Worm (Caenorhabditis elegans): ENCODE data around the gene F35H10.3.
A peak's percentile ranks its signal among the peaks of the same experiment; 100 is the strongest.

The F35H10.3 gene

ce11 chrIV:8312846-8313245 lies 12.9 kb upstream of the F35H10.3 start, which contains the start of gene F35H10.10:
TSS of gene F35H10.10 (minus strand) at chrIV:8312946.
- no peak for TF ChIP-seq tra-4 (tag; optimal IDR thresholded peaks at IDR 0.05)
- no peak for TF ChIP-seq ets-7 (tag; optimal IDR thresholded peaks at IDR 0.05)
- TF ChIP-seq F13C5.2 (tag; optimal IDR thresholded peaks at IDR 0.05), result no peak
- TF ChIP-seq tbx-37 (GFP tag; conservative IDR thresholded peaks at IDR 0.05), result no peak
- no peak for TF ChIP-seq sea-1 (GFP tag; conservative IDR thresholded peaks at IDR 0.05)
- no peak for TF ChIP-seq hnd-1 (tag; optimal IDR thresholded peaks at IDR 0.05)

ce11 chrIV:8317800-8318199 lies 8.0 kb upstream of the F35H10.3 start:
- TF ChIP-seq tbx-37 (GFP tag; conservative IDR thresholded peaks at IDR 0.05) (no peak), ets-7 (tag; optimal IDR thresholded peaks at IDR 0.05) (no peak), hmg-4 (GFP tag; optimal IDR thresholded peaks at IDR 0.05) (no peak), sea-1 (GFP tag; conservative IDR thresholded peaks at IDR 0.05) (no peak), aly-1 (tag; optimal IDR thresholded peaks at IDR 0.05) (no peak), F13C5.2 (tag; optimal IDR thresholded peaks at IDR 0.05) (no peak), ceh-13 (GFP tag; optimal IDR thresholded peaks at IDR 0.05) (no peak), flt-1 (GFP tag; IDR thresholded peaks at IDR 0.05) (no peak), pes-1 (GFP tag; IDR thresholded peaks at IDR 0.05) (no peak), B0310.2 (tag; optimal IDR thresholded peaks at IDR 0.05) (no peak), scrt-1 (GFP tag; IDR thresholded peaks at IDR 0.05) (no peak), ama-1 (optimal IDR thresholded peaks at IDR 0.05) (no peak), tbx-11 (GFP tag; IDR thresholded peaks at IDR 0.05) (no peak), hmbx-1 (tag; optimal IDR thresholded peaks at IDR 0.05) (no peak), hnd-1 (tag; optimal IDR thresholded peaks at IDR 0.05) (no peak), tra-4 (tag; optimal IDR thresholded peaks at IDR 0.05) (no peak), ceh-36 (tag; optimal IDR thresholded peaks at IDR 0.05) (no peak)

- no peak for TF ChIP-seq aly-1 (tag; optimal IDR thresholded peaks at IDR 0.05)
- TF ChIP-seq pes-1 (GFP tag; IDR thresholded peaks at IDR 0.05), result no peak
- no peak for TF ChIP-seq ets-7 (tag; optimal IDR thresholded peaks at IDR 0.05)
- no peak for TF ChIP-seq tra-4 (tag; optimal IDR thresholded peaks at IDR 0.05)
- no peak for TF ChIP-seq sea-1 (GFP tag; conservative IDR thresholded peaks at IDR 0.05)
- TF ChIP-seq ceh-36 (tag; optimal IDR thresholded peaks at IDR 0.05), result no peak
- no peak for TF ChIP-seq scrt-1 (GFP tag; IDR thresholded peaks at IDR 0.05)
- TF ChIP-seq hmbx-1 (tag; optimal IDR thresholded peaks at IDR 0.05), result no peak
- TF ChIP-seq flt-1 (GFP tag; IDR thresholded peaks at IDR 0.05), result no peak
- TF ChIP-seq ama-1 (optimal IDR thresholded peaks at IDR 0.05), result no peak
- no peak for TF ChIP-seq ceh-13 (GFP tag; optimal IDR thresholded peaks at IDR 0.05)
- no peak for TF ChIP-seq hnd-1 (tag; optimal IDR thresholded peaks at IDR 0.05)
- TF ChIP-seq hmg-4 (GFP tag; optimal IDR thresholded peaks at IDR 0.05), result no peak
- TF ChIP-seq B0310.2 (tag; optimal IDR thresholded peaks at IDR 0.05), result no peak
- TF ChIP-seq F13C5.2 (tag; optimal IDR thresholded peaks at IDR 0.05), result no peak
- TF ChIP-seq tbx-11 (GFP tag; IDR thresholded peaks at IDR 0.05), result no peak
- TF ChIP-seq tbx-37 (GFP tag; conservative IDR thresholded peaks at IDR 0.05), result no peak
Observed at ce11 chrIV:8318799-8319198, 7.0 kb upstream of the F35H10.3 start.

DNA sequence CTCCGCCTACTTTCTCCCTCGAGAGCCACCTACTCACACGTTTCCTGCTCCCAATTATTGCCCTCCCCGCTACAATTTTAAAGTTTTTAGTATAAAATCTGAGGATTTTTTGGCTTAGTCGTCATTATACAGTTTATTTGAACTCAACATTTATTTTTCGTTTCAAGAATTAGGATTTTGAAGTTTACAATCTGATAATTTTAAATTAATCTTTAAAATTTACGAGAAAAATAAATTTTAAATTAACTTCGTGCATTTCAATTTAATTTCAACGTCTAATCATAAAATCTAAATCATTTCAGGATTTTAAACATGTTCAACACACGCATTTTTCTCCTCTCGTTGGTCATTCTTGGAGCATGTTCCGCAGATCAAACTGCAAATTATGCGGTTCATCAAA lies 3.1 kb downstream of the F35H10.3 start, which contains the start of gene F35H10.2:
F35H10.2 (plus strand) TSS at position 301 of the 400 bp plus-strand sequence.
- TF ChIP-seq hnd-1 (tag; optimal IDR thresholded peaks at IDR 0.05) (no peak), flt-1 (GFP tag; IDR thresholded peaks at IDR 0.05) (no peak), ceh-36 (tag; optimal IDR thresholded peaks at IDR 0.05) (no peak), ceh-13 (GFP tag; optimal IDR thresholded peaks at IDR 0.05) (no peak), hmbx-1 (tag; optimal IDR thresholded peaks at IDR 0.05) (no peak), ets-7 (tag; optimal IDR thresholded peaks at IDR 0.05) (no peak), tbx-11 (GFP tag; IDR thresholded peaks at IDR 0.05) (no peak), B0310.2 (tag; optimal IDR thresholded peaks at IDR 0.05) (no peak), scrt-1 (GFP tag; IDR thresholded peaks at IDR 0.05) (no peak), aly-1 (tag; optimal IDR thresholded peaks at IDR 0.05) (no peak), tbx-37 (GFP tag; conservative IDR thresholded peaks at IDR 0.05) (no peak), ama-1 (optimal IDR thresholded peaks at IDR 0.05) (no peak), sea-1 (GFP tag; conservative IDR thresholded peaks at IDR 0.05) (no peak)

DNA sequence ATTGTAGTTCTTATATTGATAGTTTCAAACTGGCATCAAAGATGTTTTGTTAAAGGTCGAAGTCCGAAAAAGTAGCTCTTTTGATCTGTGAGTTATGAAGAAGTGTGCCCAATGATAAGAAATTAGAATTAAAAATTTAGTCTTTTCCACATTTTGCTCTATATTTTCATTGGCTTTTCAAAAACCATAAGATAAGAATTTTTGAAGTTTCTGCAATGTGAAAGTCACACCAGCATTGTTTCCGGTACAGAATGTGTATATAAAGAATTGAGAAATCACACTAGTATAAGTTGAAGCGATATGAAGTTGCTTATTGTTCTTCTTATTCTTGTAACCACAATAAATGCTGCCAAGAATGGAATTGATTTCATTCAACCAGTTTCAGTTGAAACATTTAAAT lies 6.8 kb downstream of the F35H10.3 start, which contains the start of gene lys-10:
lys-10 (plus strand) TSS at position 301 of the 400 bp plus-strand sequence.
- TF ChIP-seq flt-1 (GFP tag; IDR thresholded peaks at IDR 0.05) (no peak), sea-1 (GFP tag; conservative IDR thresholded peaks at IDR 0.05) (no peak), scrt-1 (GFP tag; IDR thresholded peaks at IDR 0.05) (no peak), ets-7 (tag; optimal IDR thresholded peaks at IDR 0.05) (no peak)

ce11 chrIV:8333034-8333433 lies 7.3 kb downstream of the F35H10.3 start:
- TF ChIP-seq flt-1 (GFP tag; IDR thresholded peaks at IDR 0.05), result 0 out of 2 replicates have a peak, but pooled peaks have one; percentile 2
- TF ChIP-seq tbx-11 (GFP tag; IDR thresholded peaks at IDR 0.05), result no peak

- TF ChIP-seq aly-1 (tag; optimal IDR thresholded peaks at IDR 0.05) (peak; percentile 47), ceh-36 (tag; optimal IDR thresholded peaks at IDR 0.05) (no peak), ama-1 (optimal IDR thresholded peaks at IDR 0.05) (peak; percentile 97)
Observed at ce11 chrIV:8333554-8333953, 7.8 kb downstream of the F35H10.3 start.

DNA sequence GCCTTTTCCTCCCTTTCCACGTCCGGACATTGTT lies 8.0 kb downstream of the F35H10.3 start, which contains the start of gene his-31:
his-31 (minus strand) TSS at position 30 of the 34 bp plus-strand sequence.
- no peak for TF ChIP-seq ceh-13 (GFP tag; optimal IDR thresholded peaks at IDR 0.05)
- no peak for TF ChIP-seq pes-1 (GFP tag; IDR thresholded peaks at IDR 0.05)
- no peak for TF ChIP-seq tbx-11 (GFP tag; IDR thresholded peaks at IDR 0.05)
